Worm (Caenorhabditis elegans) whole organism, L1 larva: Measurements from ENCODE around the gene K03H1.7.

ENCODE experiments used
- ama-1 ChIP-seq: fragments of 150-350 bp; optimal IDR thresholded peaks from 2 replicates; lab custom pipeline; 2014
- ceh-8 ChIP-seq: fragments of 200-800 bp; sonication (Bioruptor generic); optimal IDR thresholded peaks from 2 replicates; lab custom pipeline; 2018; ENCODE audit warnings: mild to moderate bottlenecking, missing genetic modification characterization, moderate library complexity, missing compliant biosample characterization
- ces-1 ChIP-seq: fragments of 150-350 bp; optimal IDR thresholded peaks from 2 replicates; lab custom pipeline; 2014; ENCODE audit warnings: missing biosample characterization, missing genetic modification reagents, missing genetic modification characterization
- egl-27 ChIP-seq, 2 experiments: fragments of 150-350 bp in 1 of 2; sonication (generic microtip); optimal IDR thresholded peaks; 3 replicates each; lab custom pipeline; 2017 to 2018; ENCODE audit warnings: missing biosample characterization in 2 of 2, missing genetic modification characterization in 2 of 2, missing genetic modification reagents in 2 of 2
- isw-1 ChIP-seq: fragments of 200-800 bp; sonication (Bioruptor generic); IDR thresholded peaks from 2 replicates; pipeline ENCODE4 v1.3.6; 2022; ENCODE audit warnings: missing genetic modification characterization, missing compliant biosample characterization
- lsy-2 ChIP-seq, 2 experiments: fragments of 150-350 bp; optimal IDR thresholded peaks; 2 replicates each; lab custom pipeline; 2014; ENCODE audit warnings: missing biosample characterization in 2 of 2, missing genetic modification characterization in 2 of 2
- nhr-11 ChIP-seq: fragments of 150-350 bp; optimal IDR thresholded peaks from 2 replicates; lab custom pipeline; 2014; ENCODE audit warnings: missing biosample characterization, missing genetic modification characterization
- nhr-28 ChIP-seq: fragments of 150-350 bp; optimal IDR thresholded peaks from 2 replicates; lab custom pipeline; 2014; ENCODE audit warnings: missing biosample characterization, missing genetic modification characterization
- nhr-84 ChIP-seq: sonication (generic microtip); optimal IDR thresholded peaks from 2 replicates; lab custom pipeline; 2017; ENCODE audit warnings: missing biosample characterization, missing genetic modification characterization
- pqm-1 ChIP-seq: sonication (generic microtip); optimal IDR thresholded peaks from 3 replicates; lab custom pipeline; 2017; ENCODE audit warnings: missing biosample characterization, missing genetic modification characterization
- tbx-2 ChIP-seq: sonication (generic microtip); optimal IDR thresholded peaks from 2 replicates; lab custom pipeline; 2016; ENCODE audit warnings: missing genetic modification characterization, missing compliant biosample characterization
- unc-130 ChIP-seq: fragments of 150-350 bp; optimal IDR thresholded peaks from 2 replicates; lab custom pipeline; 2017; ENCODE audit warnings: missing biosample characterization, missing genetic modification characterization, inconsistent platforms
- vab-15 ChIP-seq: sonication (generic microtip); optimal IDR thresholded peaks from 2 replicates; lab custom pipeline; 2017; ENCODE audit warnings: missing genotype, mild to moderate bottlenecking, missing genetic modification characterization, missing compliant biosample characterization
- ztf-11 ChIP-seq, 2 experiments: sonication (generic microtip); optimal IDR thresholded peaks; 2 replicates each; lab custom pipeline; 2016 to 2017; ENCODE audit warnings: missing genetic modification characterization in 2 of 2, missing biosample characterization in 1 of 2, missing compliant biosample characterization in 1 of 2

DNA sequence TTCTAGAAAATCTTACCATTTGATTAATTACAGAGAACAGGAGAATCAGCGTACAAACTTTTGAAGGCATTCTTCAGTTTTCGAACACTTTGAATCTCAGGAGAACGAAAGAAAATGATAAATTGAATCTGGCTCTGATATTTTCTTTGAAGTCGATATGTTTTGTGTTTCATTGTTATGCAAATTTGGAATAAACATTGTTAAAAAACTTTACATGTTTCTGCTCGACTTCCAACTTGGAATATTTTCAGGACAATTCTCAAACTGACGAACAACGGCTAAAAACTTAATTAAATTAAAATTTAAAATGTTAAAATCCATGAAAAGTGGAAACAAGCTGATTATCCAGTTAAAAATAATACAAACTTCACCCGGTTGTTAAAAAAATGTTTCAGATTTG is 41.1 kb downstream of the K03H1.7 start, which contains the start of gene C05B5.1:
- no peak for TF ChIP-seq ces-1
- no peak for TF ChIP-seq ztf-11 (tag; optimal IDR thresholded peaks at IDR 0.05; lab: Kevin White, UChicago)
- no peak for TF ChIP-seq tbx-2 (tag; lab: Kevin White, UChicago)
- no peak for TF ChIP-seq ama-1 (lab: Kevin White, UChicago)
- no peak for TF ChIP-seq nhr-11 (tag; lab: Kevin White, UChicago)
- no peak for TF ChIP-seq nhr-28 (tag; lab: Kevin White, UChicago)
- no peak for TF ChIP-seq lsy-2 (tag; optimal IDR thresholded peaks at IDR 0.05; lab: Kevin White, UChicago)
- TF ChIP-seq vab-15 (tag; lab: Kevin White, UChicago): no peak
- no peak for TF ChIP-seq egl-27 (tag; optimal IDR thresholded peaks at IDR 0.05; lab: Kevin White, UChicago)
- TF ChIP-seq isw-1 (GFP tag; lab: Robert Waterston, UW): no peak
- no peak for TF ChIP-seq ceh-8 (GFP tag; lab: Kevin White, UChicago)
- no peak for TF ChIP-seq unc-130 (tag; lab: Kevin White, UChicago)
- TF ChIP-seq nhr-84 (tag; lab: Kevin White, UChicago): no peak
- TF ChIP-seq pqm-1 (tag; lab: Kevin White, UChicago): no peak
